Fruit fly (Drosophila melanogaster): ENCODE measurements around the gene Hcs.

Gene Hcs

DNA sequence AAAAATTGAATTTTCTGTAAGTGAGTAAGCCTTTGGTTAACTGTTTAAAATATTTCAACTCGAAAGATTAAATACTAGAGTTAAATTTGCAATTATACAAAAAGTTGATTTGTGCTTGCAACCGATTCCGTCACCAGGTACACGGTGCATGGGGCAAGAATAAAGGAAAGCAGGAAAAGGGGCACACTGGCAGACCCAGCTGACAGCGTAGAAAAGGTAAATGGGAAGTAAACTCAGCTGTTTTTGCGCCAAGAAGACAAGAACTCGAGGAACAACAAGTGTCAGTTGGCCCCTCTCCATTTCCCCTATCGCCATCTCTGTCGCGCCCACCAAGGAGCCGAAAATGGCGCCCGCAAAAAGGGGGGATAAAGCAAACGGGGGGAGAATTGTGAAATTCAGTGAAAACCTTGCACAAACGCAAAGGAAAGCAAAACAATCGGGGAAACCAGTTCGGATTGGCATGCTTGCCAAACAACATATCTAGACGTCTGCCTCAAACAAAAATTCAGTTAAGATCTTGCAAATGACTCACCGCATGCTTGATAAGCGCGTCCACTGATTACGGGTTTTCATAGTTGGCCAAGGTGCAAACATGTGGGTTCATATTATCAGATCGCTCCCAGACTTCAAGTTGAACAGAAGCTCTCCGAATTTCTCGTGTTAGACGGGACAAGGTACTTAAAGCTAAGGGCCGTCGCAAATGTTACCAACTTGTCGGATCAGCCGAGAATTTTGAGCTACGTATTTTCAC, 11.3 kb upstream of the Hcs start (continued):
- TF ChIP-seq Elba2 (GFP tag; optimal IDR thresholded peaks at IDR 0.05) (peak; percentile 32), dmrt11E (tag; optimal IDR thresholded peaks at IDR 0.05) (no peak), CrebB (tag; optimal IDR thresholded peaks at IDR 0.05) (peak; percentile 1), Scr (GFP tag; IDR thresholded peaks at IDR 0.05; ENCODE audit: partially characterized antibody) (0 out of 2 replicates have a peak, but pooled peaks have one; percentile 26), grn (GFP tag; optimal IDR thresholded peaks at IDR 0.05) (peak; percentile 78), CG34422 (GFP tag; IDR thresholded peaks at IDR 0.05) (peak; percentile 82; the same call in 1 of the 3 replicates), CG4282 (GFP tag; optimal IDR thresholded peaks at IDR 0.05) (no peak), CG15514 (GFP tag; optimal IDR thresholded peaks at IDR 0.05) (peak; percentile 63), CG4617 (GFP tag; optimal IDR thresholded peaks at IDR 0.05; ENCODE audit: borderline replicate concordance) (peak; percentile 8), kni (GFP tag; optimal IDR thresholded peaks at IDR 0.05) (no peak), CG6791 (GFP tag; IDR thresholded peaks at IDR 0.05; ENCODE audit: partially characterized antibody) (peak; percentile 66; the same call in 2 of the 3 replicates), HLHmδ (GFP tag; optimal IDR thresholded peaks at IDR 0.05) (peak; percentile 23), CG32532 (GFP tag; IDR thresholded peaks at IDR 0.05) (0 out of 2 replicates have a peak, but pooled peaks have one; percentile 34), insv (GFP tag; optimal IDR thresholded peaks at IDR 0.05) (peak in 1 of 2 experiments; percentile 40), vvl (GFP tag; IDR thresholded peaks at IDR 0.05) (0 out of 2 replicates have a peak, but pooled peaks have one; percentile 10), CG12769 (tag; optimal IDR thresholded peaks at IDR 0.05) (peak; percentile 47), CG14860 (GFP tag; IDR thresholded peaks at IDR 0.05; ENCODE audit: partially characterized antibody) (0 out of 3 replicates have a peak, but pooled peaks have one; percentile 9), pros (GFP tag; optimal IDR thresholded peaks at IDR 0.05) (peak; percentile 25), CG34376 (GFP tag; optimal IDR thresholded peaks at IDR 0.05) (peak; percentile 58), nmo (GFP tag; optimal IDR thresholded peaks at IDR 0.05) (peak; percentile 7), BEAF-32 (GFP tag; optimal IDR thresholded peaks at IDR 0.05) (peak; percentile 34), sens (GFP tag) (peak; percentile 49), CG12391 (tag; optimal IDR thresholded peaks at IDR 0.05) (no peak), CG9797 (GFP tag; optimal IDR thresholded peaks at IDR 0.05) (peak; percentile 85), scrt (GFP tag; optimal IDR thresholded peaks at IDR 0.05) (peak; percentile 98), CG17829 (tag; optimal IDR thresholded peaks at IDR 0.05) (peak; percentile 11), CG2116 (GFP tag; optimal IDR thresholded peaks at IDR 0.05) (peak; percentile 8), YL-1 (GFP tag; optimal IDR thresholded peaks at IDR 0.05) (peak; percentile 43), Neu2 (GFP tag; optimal IDR thresholded peaks at IDR 0.05; ENCODE audit: borderline replicate concordance) (no peak), Ets97D (GFP tag; optimal IDR thresholded peaks at IDR 0.05) (peak; percentile 47), CG6689 (GFP tag; IDR thresholded peaks at IDR 0.05) (0 out of 2 replicates have a peak, but pooled peaks have one; percentile 7), phol (tag; optimal IDR thresholded peaks at IDR 0.05) (peak; percentile 68), sd (tag; optimal IDR thresholded peaks at IDR 0.05) (peak; percentile 76), row (GFP tag; IDR thresholded peaks at IDR 0.05) (peak; percentile 39; the same call in 1 of the 3 replicates), CG30020 (tag; optimal IDR thresholded peaks at IDR 0.05) (peak; percentile 28), crol (GFP tag; IDR thresholded peaks at IDR 0.05) (peak; percentile 86), dm (GFP tag; optimal IDR thresholded peaks at IDR 0.05) (no peak), CG17186 (GFP tag; optimal IDR thresholded peaks at IDR 0.05) (peak; percentile 80), CoRest (tag; optimal IDR thresholded peaks at IDR 0.05) (peak; percentile 9), CG17328 (GFP tag; IDR thresholded peaks at IDR 0.05) (0 out of 2 replicates have a peak, but pooled peaks have one; percentile 20), sug (tag; optimal IDR thresholded peaks at IDR 0.05) (peak; percentile 53), trem (tag; optimal IDR thresholded peaks at IDR 0.05) (peak; percentile 60), CG6175 (GFP tag; IDR thresholded peaks at IDR 0.05) (peak; percentile 82; the same call in 2 of the 3 replicates), Stat92E (GFP tag; optimal IDR thresholded peaks at IDR 0.05) (peak in 1 of 3 experiments; percentile 30), CHES-1-like (GFP tag; optimal IDR thresholded peaks at IDR 0.05) (peak; percentile 3), Sry-δ (GFP tag; optimal IDR thresholded peaks at IDR 0.05) (peak; percentile 35)

All from whole organism, embryonic.